Worm (Caenorhabditis elegans) whole organism, L2 larva: Measurements from ENCODE around the gene F08F8.11.
A peak's percentile ranks its signal among the peaks of the same experiment; 100 is the strongest.

Experiments
- C34F6.9 ChIP-seq: fragments of 150-350 bp; optimal IDR thresholded peaks from 2 replicates; lab custom pipeline; 2014; ENCODE audit warnings: missing biosample characterization, missing genetic modification characterization
- F13H6.1 ChIP-seq: sonication (generic microtip); optimal IDR thresholded peaks from 2 replicates; lab custom pipeline; 2016; ENCODE audit warnings: missing genetic modification characterization, missing compliant biosample characterization
- R02D3.7 ChIP-seq: fragments of 150-350 bp; optimal IDR thresholded peaks from 2 replicates; lab custom pipeline; 2014; ENCODE audit warnings: missing biosample characterization, missing genetic modification characterization
- Y55F3AM.14 ChIP-seq: fragments of 200-800 bp; sonication (Bioruptor generic); optimal IDR thresholded peaks from 2 replicates; lab custom pipeline; 2018; ENCODE audit warnings: mild to moderate bottlenecking, missing genetic modification characterization, missing compliant biosample characterization
- aly-2 ChIP-seq: fragments of 150-350 bp; optimal IDR thresholded peaks from 2 replicates; lab custom pipeline; 2014; ENCODE audit warnings: missing biosample characterization, missing genetic modification characterization
- ama-1 ChIP-seq: fragments of 150-350 bp; optimal IDR thresholded peaks from 2 replicates; lab custom pipeline; 2018; ENCODE audit warnings: inconsistent platforms
- blmp-1 ChIP-seq: sonication (generic microtip); optimal IDR thresholded peaks from 2 replicates; lab custom pipeline; 2017; ENCODE audit warnings: missing genetic modification characterization, mild to moderate bottlenecking, missing compliant biosample characterization, antibody characterized with exemption, moderate library complexity; ENCODE audit not compliant: insufficient read depth
- ceh-16 ChIP-seq: fragments of 150-350 bp; optimal IDR thresholded peaks from 2 replicates; lab custom pipeline; 2014; ENCODE audit warnings: missing biosample characterization, missing genetic modification characterization
- ceh-82 ChIP-seq: fragments of 150-350 bp; optimal IDR thresholded peaks from 2 replicates; lab custom pipeline; 2014; ENCODE audit warnings: missing biosample characterization, missing genetic modification characterization
- crh-2 ChIP-seq: sonication (generic microtip); optimal IDR thresholded peaks from 2 replicates; lab custom pipeline; 2017; ENCODE audit warnings: missing biosample characterization, missing genetic modification characterization
- egl-27 ChIP-seq: sonication (generic microtip); optimal IDR thresholded peaks from 3 replicates; lab custom pipeline; 2017; ENCODE audit warnings: missing biosample characterization, missing genetic modification reagents, missing genetic modification characterization
- elt-1 ChIP-seq: fragments of 150-350 bp; optimal IDR thresholded peaks from 2 replicates; lab custom pipeline; 2014; ENCODE audit warnings: missing biosample characterization, missing genetic modification characterization
- fos-1 ChIP-seq: fragments of 150-350 bp; optimal IDR thresholded peaks from 2 replicates; lab custom pipeline; 2014; ENCODE audit warnings: missing biosample characterization, missing genetic modification characterization
- gmeb-1 ChIP-seq: fragments of 150-350 bp; optimal IDR thresholded peaks from 2 replicates; lab custom pipeline; 2014; ENCODE audit warnings: missing biosample characterization, missing genetic modification characterization
- lin-11 ChIP-seq: fragments of 150-350 bp; sonication (generic microtip); optimal IDR thresholded peaks from 2 replicates; lab custom pipeline; 2014; ENCODE audit warnings: missing biosample characterization, missing genetic modification characterization, inconsistent platforms, mixed read lengths
- lin-13 ChIP-seq: fragments of 150-350 bp; optimal IDR thresholded peaks from 2 replicates; lab custom pipeline; 2014; ENCODE audit warnings: missing biosample characterization, missing genetic modification reagents, missing genetic modification characterization
- lin-39 ChIP-seq: fragments of 150-350 bp; optimal IDR thresholded peaks from 2 replicates; lab custom pipeline; 2014; ENCODE audit warnings: missing biosample characterization, missing genetic modification reagents, missing genetic modification characterization
- lsy-2 ChIP-seq, 2 experiments: fragments of 150-350 bp in 1 of 2; sonication (generic microtip) in 1 of 2; optimal IDR thresholded peaks; 2 replicates each; lab custom pipeline; 2014 to 2017; ENCODE audit warnings: missing biosample characterization in 2 of 2, missing genetic modification characterization in 2 of 2
- mab-5 ChIP-seq: fragments of 150-350 bp; optimal IDR thresholded peaks from 2 replicates; lab custom pipeline; 2014; ENCODE audit warnings: missing biosample characterization, missing genetic modification characterization
- mdl-1 ChIP-seq, 2 experiments: fragments of 150-350 bp in 1 of 2; sonication (generic microtip) in 1 of 2; optimal IDR thresholded peaks; 2 replicates each; lab custom pipeline; 2017; ENCODE audit warnings: missing biosample characterization in 2 of 2, missing genetic modification characterization in 2 of 2
- nhr-11 ChIP-seq: fragments of 150-350 bp; optimal IDR thresholded peaks from 2 replicates; lab custom pipeline; 2014; ENCODE audit warnings: missing biosample characterization, missing genetic modification characterization
- nhr-129 ChIP-seq: fragments of 150-350 bp; optimal IDR thresholded peaks from 2 replicates; lab custom pipeline; 2014; ENCODE audit warnings: missing biosample characterization, missing genetic modification characterization
- nhr-21 ChIP-seq: fragments of 150-350 bp; optimal IDR thresholded peaks from 2 replicates; lab custom pipeline; 2014; ENCODE audit warnings: missing biosample characterization, missing genetic modification characterization
- nhr-23 ChIP-seq: fragments of 150-350 bp; optimal IDR thresholded peaks from 2 replicates; lab custom pipeline; 2014; ENCODE audit warnings: missing biosample characterization, missing genetic modification reagents, missing genetic modification characterization
- nhr-25 ChIP-seq: fragments of 150-350 bp; sonication (generic microtip); optimal IDR thresholded peaks from 3 replicates; lab custom pipeline; 2014; ENCODE audit warnings: missing biosample characterization, missing genetic modification characterization
- nhr-6 ChIP-seq: fragments of 150-350 bp; optimal IDR thresholded peaks from 2 replicates; lab custom pipeline; 2014; ENCODE audit warnings: missing biosample characterization, missing genetic modification characterization
- nhr-77 ChIP-seq: fragments of 150-350 bp; optimal IDR thresholded peaks from 2 replicates; lab custom pipeline; 2014; ENCODE audit warnings: missing biosample characterization, missing genetic modification characterization
- sem-4 ChIP-seq: fragments of 150-350 bp; optimal IDR thresholded peaks from 2 replicates; lab custom pipeline; 2014; ENCODE audit warnings: missing biosample characterization, missing genetic modification reagents, missing genetic modification characterization
- skn-1 ChIP-seq: sonication (generic microtip); optimal IDR thresholded peaks from 2 replicates; lab custom pipeline; 2017; ENCODE audit warnings: missing biosample characterization, missing genetic modification characterization
- sma-9 ChIP-seq, 2 experiments: fragments of 150-350 bp in 1 of 2; sonication (generic microtip) in 1 of 2; optimal IDR thresholded peaks; 2 replicates each; lab custom pipeline; 2014 to 2016; ENCODE audit warnings: missing genetic modification characterization in 2 of 2, mild to moderate bottlenecking in 1 of 2, missing biosample characterization in 1 of 2, missing compliant biosample characterization in 1 of 2, missing genetic modification reagents in 1 of 2, moderate library complexity in 1 of 2
- snpc-4 ChIP-seq: fragments of 150-350 bp; optimal IDR thresholded peaks from 2 replicates; lab custom pipeline; 2014; ENCODE audit warnings: missing biosample characterization, missing genetic modification characterization
- unc-39 ChIP-seq: fragments of 150-350 bp; optimal IDR thresholded peaks from 2 replicates; lab custom pipeline; 2014; ENCODE audit warnings: missing biosample characterization, missing genetic modification characterization
- unc-55 ChIP-seq: fragments of 150-350 bp; sonication (generic microtip); optimal IDR thresholded peaks from 3 replicates; lab custom pipeline; 2014; ENCODE audit warnings: missing biosample characterization, missing genetic modification reagents, missing genetic modification characterization
- unc-62 ChIP-seq: fragments of 150-350 bp; optimal IDR thresholded peaks from 2 replicates; lab custom pipeline; 2014; ENCODE audit warnings: missing biosample characterization, missing genetic modification reagents, missing genetic modification characterization
- zag-1 ChIP-seq: fragments of 150-350 bp; optimal IDR thresholded peaks from 2 replicates; lab custom pipeline; 2014; ENCODE audit warnings: missing biosample characterization, missing genetic modification characterization
- ztf-1 ChIP-seq: fragments of 200-800 bp; sonication (Bioruptor generic); conservative IDR thresholded peaks from 2 replicates; pipeline ENCODE4 v1.3.6; 2022; ENCODE audit warnings: missing genetic modification characterization, missing compliant biosample characterization
- ztf-11 ChIP-seq: sonication (generic microtip); optimal IDR thresholded peaks from 2 replicates; lab custom pipeline; 2017; ENCODE audit warnings: missing biosample characterization, missing genetic modification characterization
- ztf-4 ChIP-seq: fragments of 150-350 bp; optimal IDR thresholded peaks from 2 replicates; lab custom pipeline; 2014; ENCODE audit warnings: missing biosample characterization, missing genetic modification characterization

The F08F8.11 gene

DNA sequence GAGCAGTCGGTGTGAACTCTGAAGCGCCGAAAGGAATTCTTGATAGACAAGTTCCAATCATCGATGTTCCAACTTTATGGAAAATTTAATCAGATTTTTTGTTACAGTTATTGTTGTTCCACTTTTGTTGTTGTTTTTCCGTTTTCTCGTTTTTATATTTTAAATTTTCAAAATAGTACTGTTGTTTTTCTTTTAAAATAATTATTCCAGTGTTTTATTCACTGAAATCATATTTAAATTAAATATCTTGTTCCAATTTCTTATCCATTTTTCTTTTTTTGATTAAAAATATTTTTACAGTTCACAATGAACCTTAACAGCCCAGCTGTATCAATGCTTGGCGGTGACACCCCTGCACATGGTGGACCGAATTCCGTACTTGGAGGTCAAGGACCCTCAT is 18.0 kb downstream of the F08F8.11 start, which contains the start of gene tbp-1:
TSS of gene tbp-1 (plus strand) at position 301 of the 400 bp plus-strand sequence.
- TF ChIP-seq nhr-129 (tag; lab: Kevin White, UChicago) (no peak), nhr-25 (tag; lab: Kevin White, UChicago) (no peak), nhr-77 (tag; lab: Kevin White, UChicago) (no peak), ama-1 (lab: Kevin White, UChicago) (no peak), lin-11 (tag; lab: Kevin White, UChicago) (no peak), ceh-82 (tag; lab: Kevin White, UChicago) (no peak), F13H6.1 (tag; lab: Kevin White, UChicago) (no peak), lsy-2 (tag; optimal IDR thresholded peaks at IDR 0.05; lab: Kevin White, UChicago) (no peak), sma-9 (GFP tag; optimal IDR thresholded peaks at IDR 0.05; lab: Kevin White, UChicago) (no peak), sma-9 (tag; optimal IDR thresholded peaks at IDR 0.05; lab: Kevin White, UChicago) (no peak), lin-39 (tag; lab: Kevin White, UChicago) (no peak), blmp-1 (tag; lab: Kevin White, UChicago) (no peak), sem-4 (no peak), nhr-11 (no peak), ztf-11 (tag; lab: Kevin White, UChicago) (no peak), unc-62 (no peak), nhr-23 (no peak), nhr-21 (tag; lab: Kevin White, UChicago) (no peak), ceh-16 (tag; lab: Kevin White, UChicago) (no peak)

DNA sequence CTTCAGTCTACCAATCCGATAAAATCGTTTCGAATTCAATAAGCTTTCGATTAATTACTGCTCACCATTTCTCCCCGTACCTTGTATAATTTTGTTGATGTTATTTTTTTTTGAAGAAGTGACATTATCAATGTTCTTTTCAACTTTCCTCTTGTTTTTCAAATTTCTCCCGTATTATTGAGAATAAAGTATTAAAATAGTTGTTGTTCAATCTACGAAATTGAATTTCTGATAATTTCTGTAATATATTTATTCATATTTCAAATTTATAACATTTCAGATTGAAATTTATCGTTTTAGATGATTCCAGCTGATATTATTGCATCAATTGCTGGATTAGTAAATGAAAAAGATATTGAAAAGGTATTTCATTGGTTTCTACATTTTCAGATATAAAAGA is 20.2 kb downstream of the F08F8.11 start, which contains the start of gene trd-1:
TSS of gene trd-1 (plus strand) at position 301 of the 400 bp plus-strand sequence.
- TF ChIP-seq ztf-1 (GFP tag; lab: Robert Waterston, UW) (no peak), mdl-1 (tag; optimal IDR thresholded peaks at IDR 0.05; lab: Kevin White, UChicago) (no peak), nhr-21 (tag; lab: Kevin White, UChicago) (no peak), R02D3.7 (no peak), nhr-6 (no peak), mab-5 (no peak), ceh-16 (tag; lab: Kevin White, UChicago) (no peak), nhr-25 (tag; lab: Kevin White, UChicago) (no peak), egl-27 (tag; lab: Kevin White, UChicago) (no peak), lin-11 (tag; lab: Kevin White, UChicago) (no peak), elt-1 (no peak), sem-4 (no peak), aly-2 (tag; lab: Kevin White, UChicago) (no peak)

DNA sequence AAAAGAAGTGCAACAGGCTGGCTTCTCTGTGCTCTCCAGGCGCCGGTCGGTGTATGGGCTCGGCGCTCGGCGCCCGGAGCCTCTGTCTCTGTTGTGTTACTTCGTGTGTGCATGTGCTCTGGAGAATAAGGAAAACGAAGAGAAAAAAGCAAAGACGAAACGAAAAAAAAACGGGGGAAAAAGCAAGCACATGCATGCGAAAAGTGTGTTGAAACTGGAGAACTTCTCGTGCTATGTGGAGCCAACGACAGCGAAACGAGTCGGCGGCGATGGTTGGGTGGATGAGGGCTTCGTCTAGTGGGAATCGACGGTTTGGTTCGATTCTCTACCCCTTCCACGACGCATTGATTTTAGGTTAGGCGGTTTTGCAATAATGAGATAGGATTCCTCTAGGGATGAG is 21.7 kb downstream of the F08F8.11 start:
- peak; percentile 55 for TF ChIP-seq C34F6.9 (tag; lab: Kevin White, UChicago)
- peak; percentile 27 for TF ChIP-seq ztf-4
- TF ChIP-seq Y55F3AM.14 (GFP tag; lab: Kevin White, UChicago) = peak; percentile 99
- no peak for TF ChIP-seq unc-62
- peak; percentile 56 for TF ChIP-seq gmeb-1
- peak; percentile 33 for TF ChIP-seq fos-1 (tag; lab: Kevin White, UChicago)
- TF ChIP-seq sma-9 (GFP tag; optimal IDR thresholded peaks at IDR 0.05; lab: Kevin White, UChicago) = peak; percentile 57
- no peak for TF ChIP-seq sma-9 (tag; optimal IDR thresholded peaks at IDR 0.05; lab: Kevin White, UChicago)
- TF ChIP-seq lsy-2 (tag; optimal IDR thresholded peaks at IDR 0.05; lab: Kevin White, UChicago) = peak; percentile 55 to 56
- TF ChIP-seq skn-1 (tag; lab: Kevin White, UChicago) = no peak
- peak in 1 of 2 experiments; percentile 36 for TF ChIP-seq mdl-1 (tag; optimal IDR thresholded peaks at IDR 0.05; lab: Kevin White, UChicago)
- peak; percentile 44 for TF ChIP-seq zag-1 (tag; lab: Kevin White, UChicago)
- no peak for TF ChIP-seq nhr-23
- TF ChIP-seq ama-1 (lab: Kevin White, UChicago) = no peak
- peak; percentile 72 for TF ChIP-seq lin-11 (tag; lab: Kevin White, UChicago)
- peak; percentile 30 for TF ChIP-seq nhr-129 (tag; lab: Kevin White, UChicago)
- TF ChIP-seq ztf-1 (GFP tag; lab: Robert Waterston, UW) = no peak
- peak; percentile 11 for TF ChIP-seq nhr-21 (tag; lab: Kevin White, UChicago)
- no peak for TF ChIP-seq unc-39 (tag; lab: Kevin White, UChicago)
- TF ChIP-seq aly-2 (tag; lab: Kevin White, UChicago) = no peak
- peak; percentile 71 for TF ChIP-seq F13H6.1 (tag; lab: Kevin White, UChicago)
- peak; percentile 53 for TF ChIP-seq unc-55 (GFP tag; lab: Kevin White, UChicago)
- TF ChIP-seq crh-2 = peak; percentile 62
- peak; percentile 38 for TF ChIP-seq snpc-4 (tag; lab: Kevin White, UChicago)
- TF ChIP-seq R02D3.7 = no peak
- no peak for TF ChIP-seq lin-13 (GFP tag; lab: Kevin White, UChicago)
